Worm (Caenorhabditis elegans): ENCODE measurements around the gene T16G12.3.

DNA sequence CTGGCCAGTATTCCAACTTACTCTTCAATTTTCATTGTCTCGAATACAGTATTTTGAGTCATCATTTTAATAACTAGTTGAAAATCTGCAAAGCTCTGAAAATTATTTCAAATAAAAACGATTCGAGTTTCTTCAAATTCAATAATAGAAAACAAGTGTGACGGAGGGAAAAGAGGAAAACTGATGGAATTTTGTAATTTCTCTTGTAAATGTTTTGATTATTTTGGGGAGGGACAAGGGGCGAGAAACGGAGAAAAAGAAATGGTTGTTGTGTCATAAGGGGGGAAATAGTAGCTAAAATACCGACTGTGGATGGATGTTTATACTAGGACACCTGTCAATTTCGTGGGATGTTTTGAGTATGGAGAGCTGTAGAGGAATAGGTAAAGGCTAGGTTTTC lies 27.7 kb downstream of the T16G12.3 start, which contains the start of gene T16G12.9:
- TF ChIP-seq dao-5 (tag; optimal IDR thresholded peaks at IDR 0.05) (no peak), W03F9.2 (tag; optimal IDR thresholded peaks at IDR 0.05) (no peak)
